Worm (Caenorhabditis elegans) whole organism, midembryonic: Measurements from ENCODE around the gene F36H12.5.

Experiments
- T22C8.4 ChIP-seq: fragments of 200-800 bp; sonication (Bioruptor generic); IDR thresholded peaks from 2 replicates; pipeline ENCODE4 v1.3.6; 2022; ENCODE audit warnings: missing genetic modification characterization, missing compliant biosample characterization
- cog-1 ChIP-seq: sonication (generic microtip); optimal IDR thresholded peaks from 2 replicates; lab custom pipeline; 2016; ENCODE audit warnings: missing genetic modification characterization, missing compliant biosample characterization
- flt-1 ChIP-seq: fragments of 200-800 bp; sonication (Bioruptor generic); IDR thresholded peaks from 2 replicates; pipeline ENCODE4 v1.3.6; 2022; ENCODE audit warnings: missing genetic modification characterization, missing compliant biosample characterization
- klf-2 ChIP-seq: fragments of 200-800 bp; sonication (Bioruptor generic); conservative IDR thresholded peaks from 2 replicates; pipeline ENCODE4 v1.3.6; 2022; ENCODE audit warnings: missing genetic modification reagents, missing genetic modification characterization, missing compliant biosample characterization
- med-1 ChIP-seq: sonication (generic microtip); optimal IDR thresholded peaks from 2 replicates; lab custom pipeline; 2017; ENCODE audit warnings: missing genetic modification characterization, mild to moderate bottlenecking, missing compliant biosample characterization, antibody characterized with exemption, missing genetic modification reagents; ENCODE audit not compliant: insufficient read depth
- ref-1 ChIP-seq: fragments of 200-800 bp; sonication (Bioruptor generic); conservative IDR thresholded peaks from 2 replicates; pipeline ENCODE4 v1.3.6; 2022; ENCODE audit warnings: missing genetic modification reagents, missing genetic modification characterization, missing compliant biosample characterization
- tab-1 ChIP-seq: fragments of 200-800 bp; sonication (Bioruptor generic); IDR thresholded peaks from 2 replicates; pipeline ENCODE4 v1.3.6; 2022; ENCODE audit warnings: missing genetic modification characterization, missing compliant biosample characterization
- ztf-23 ChIP-seq: fragments of 200-800 bp; sonication (Bioruptor generic); IDR thresholded peaks from 2 replicates; pipeline ENCODE4 v1.3.6; 2022; ENCODE audit warnings: missing genetic modification reagents, missing genetic modification characterization, missing compliant biosample characterization
- ztf-29 ChIP-seq: fragments of 200-800 bp; sonication (Bioruptor generic); IDR thresholded peaks from 2 replicates; pipeline ENCODE4 v1.3.6; 2022; ENCODE audit warnings: missing genetic modification reagents, missing genetic modification characterization, missing compliant biosample characterization

DNA sequence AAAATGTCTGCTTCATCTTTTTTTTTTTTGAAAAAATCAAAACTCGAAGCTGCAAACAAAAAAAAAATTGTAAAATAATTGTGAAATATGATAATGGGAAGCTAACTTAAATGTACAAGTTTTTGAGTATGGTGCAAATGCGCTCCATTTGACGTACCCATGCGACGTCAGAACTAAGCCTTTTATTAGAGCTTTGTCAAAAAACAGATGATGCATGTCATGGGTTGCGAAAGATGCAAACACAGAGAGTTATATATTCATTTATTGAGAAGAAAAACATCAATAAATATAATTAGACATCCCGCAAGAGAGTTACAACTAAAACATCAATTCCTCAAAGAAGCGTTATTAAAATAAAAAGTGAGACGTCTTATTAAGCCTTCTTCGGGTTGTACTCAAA lies 27.9 kb downstream of the F36H12.5 start:
- TF ChIP-seq ztf-29 (no peak), flt-1 (GFP tag; lab: Robert Waterston, UW) (no peak), cog-1 (tag; lab: Kevin White, UChicago) (no peak), ref-1 (GFP tag; lab: Robert Waterston, UW) (no peak), ztf-23 (GFP tag; lab: Robert Waterston, UW) (no peak), klf-2 (GFP tag; lab: Robert Waterston, UW) (no peak), tab-1 (GFP tag; lab: Robert Waterston, UW) (no peak), T22C8.4 (GFP tag; lab: Robert Waterston, UW) (no peak), med-1 (GFP tag; lab: Kevin White, UChicago) (no peak)
